Fruit fly (Drosophila melanogaster) whole organism, embryonic: ENCODE results near the gene Tango2.

Experiments
- Awh ChIP-seq: fragments of 200-800 bp; sonication (Bioruptor generic); IDR thresholded peaks from 2 replicates; pipeline ENCODE4, ENCODE4 v1.3.6; 2022; ENCODE audit warnings: missing biosample characterization, missing genetic modification characterization
- Bdp1 ChIP-seq: fragments of 200-800 bp; sonication (Bioruptor generic); optimal IDR thresholded peaks from 3 replicates; lab custom pipeline; 2016; ENCODE audit warnings: missing biosample characterization, missing genetic modification characterization
- CG10366 ChIP-seq: fragments of 200-800 bp; sonication (Bioruptor generic); IDR thresholded peaks from 2 replicates; pipeline ENCODE4 v1.3.6; 2022; ENCODE audit warnings: missing biosample characterization, missing genetic modification characterization
- CG11085 ChIP-seq: fragments of 200-800 bp; sonication (Bioruptor generic); IDR thresholded peaks from 2 replicates; pipeline ENCODE4 v1.3.6; 2022; ENCODE audit warnings: missing biosample characterization, missing genetic modification characterization
- CG11093 ChIP-seq: fragments of 200-800 bp; sonication (Bioruptor generic); IDR thresholded peaks from 3 replicates; pipeline ENCODE4 v1.3.6; 2022; ENCODE audit warnings: missing biosample characterization, missing genetic modification characterization
- CG11723 ChIP-seq: fragments of 200-800 bp; sonication (Bioruptor generic); optimal IDR thresholded peaks from 2 replicates; lab custom pipeline; 2017; ENCODE audit warnings: missing biosample characterization, mild to moderate bottlenecking, missing genetic modification characterization
- CG12155 ChIP-seq: fragments of 200-800 bp; sonication (Bioruptor generic); optimal IDR thresholded peaks from 3 replicates; lab custom pipeline; 2016; ENCODE audit warnings: missing biosample characterization, missing genetic modification characterization
- CG12659 ChIP-seq: fragments of 200-800 bp; sonication (Bioruptor generic); optimal IDR thresholded peaks from 3 replicates; lab custom pipeline; 2017; ENCODE audit warnings: mild to moderate bottlenecking, missing biosample characterization, missing genetic modification reagents, missing genetic modification characterization
- CG15601 ChIP-seq: fragments of 200-800 bp; sonication (Bioruptor generic); optimal IDR thresholded peaks from 3 replicates; lab custom pipeline; 2019; ENCODE audit warnings: missing biosample characterization, mild to moderate bottlenecking, missing genetic modification characterization, moderate library complexity
- CG2678 ChIP-seq: fragments of 200-800 bp; sonication (Bioruptor generic); optimal IDR thresholded peaks from 3 replicates; lab custom pipeline; 2019; ENCODE audit warnings: missing biosample characterization, mild to moderate bottlenecking, missing genetic modification characterization, moderate library complexity
- CG34224 ChIP-seq: fragments of 200-800 bp; sonication (Bioruptor generic); IDR thresholded peaks from 3 replicates; pipeline ENCODE4 v1.3.6; 2022; ENCODE audit warnings: missing biosample characterization, missing genetic modification characterization; ENCODE audit not compliant: partially characterized antibody
- CG34422 ChIP-seq: fragments of 200-800 bp; sonication (Bioruptor generic); IDR thresholded peaks from 3 replicates; pipeline ENCODE4 v1.3.6; 2022; ENCODE audit warnings: missing biosample characterization, missing genetic modification characterization
- CG4707 ChIP-seq: fragments of 200-800 bp; sonication (Bioruptor generic); optimal IDR thresholded peaks from 2 replicates; lab custom pipeline; 2018; ENCODE audit warnings: missing biosample characterization, mild to moderate bottlenecking, missing genetic modification characterization, moderate library complexity
- CG4854 ChIP-seq: fragments of 200-800 bp; sonication (Bioruptor generic); optimal IDR thresholded peaks from 2 replicates; lab custom pipeline; 2016; ENCODE audit warnings: missing biosample characterization, missing genetic modification characterization, inconsistent platforms
- CG7839 ChIP-seq: fragments of 200-800 bp; sonication (Bioruptor generic); optimal IDR thresholded peaks from 3 replicates; lab custom pipeline; 2018; ENCODE audit warnings: missing biosample characterization, mild to moderate bottlenecking, missing genetic modification characterization, moderate library complexity
- CG7963 ChIP-seq: fragments of 200-800 bp; sonication (Bioruptor generic); IDR thresholded peaks from 3 replicates; pipeline ENCODE4 v1.3.6; 2022; ENCODE audit warnings: missing biosample characterization, missing genetic modification characterization; ENCODE audit not compliant: partially characterized antibody
- CG8281 ChIP-seq: fragments of 200-800 bp; sonication (Bioruptor generic); optimal IDR thresholded peaks from 2 replicates; lab custom pipeline; 2018; ENCODE audit warnings: missing biosample characterization, mild to moderate bottlenecking, missing genetic modification characterization, moderate library complexity
- CG8290 ChIP-seq, 3 experiments: fragments of 200-800 bp; sonication (Bioruptor generic); optimal IDR thresholded peaks; 2 replicates each; lab custom pipeline; 2016 to 2019; ENCODE audit warnings: missing biosample characterization in 3 of 3, missing genetic modification characterization in 3 of 3, mild to moderate bottlenecking in 2 of 3, moderate library complexity in 1 of 3
- CG9215 ChIP-seq: fragments of 200-800 bp; sonication (Bioruptor generic); IDR thresholded peaks from 2 replicates; pipeline ENCODE4 v1.3.6; 2022; ENCODE audit warnings: missing biosample characterization, missing genetic modification characterization
- CG9609 ChIP-seq: fragments of 200-800 bp; sonication (Bioruptor generic); optimal IDR thresholded peaks from 3 replicates; lab custom pipeline; 2016; ENCODE audit warnings: missing biosample characterization, missing genetic modification characterization
- CG9932 ChIP-seq: fragments of 200-800 bp; sonication (Bioruptor generic); IDR thresholded peaks from 2 replicates; pipeline ENCODE4 v1.3.6; 2022; ENCODE audit warnings: missing biosample characterization, missing genetic modification characterization
- Dref ChIP-seq: fragments of 200-800 bp; sonication (Bioruptor generic); IDR thresholded peaks from 2 replicates; pipeline ENCODE4 v1.3.6; 2022; ENCODE audit warnings: missing biosample characterization, missing genetic modification characterization
- Fer2 ChIP-seq: fragments of 200-800 bp; sonication (Bioruptor generic); optimal IDR thresholded peaks from 2 replicates; lab custom pipeline; 2018; ENCODE audit warnings: missing biosample characterization, mild to moderate bottlenecking, missing genetic modification characterization, moderate library complexity
- HLH4C ChIP-seq: fragments of 200-800 bp; sonication (Bioruptor generic); IDR thresholded peaks from 3 replicates; pipeline ENCODE4 v1.3.6; 2022; ENCODE audit warnings: missing biosample characterization, missing genetic modification characterization; ENCODE audit not compliant: partially characterized antibody
- Myb ChIP-seq: fragments of 200-800 bp; sonication (Bioruptor generic); optimal IDR thresholded peaks from 2 replicates; lab custom pipeline; 2016; ENCODE audit warnings: missing biosample characterization, missing genetic modification characterization
- Optix ChIP-seq: fragments of 200-800 bp; sonication (Bioruptor generic); IDR thresholded peaks from 3 replicates; pipeline ENCODE4 v1.3.6; 2022; ENCODE audit warnings: missing biosample characterization, missing genetic modification characterization
- Rx ChIP-seq: fragments of 200-800 bp; sonication (Bioruptor generic); IDR thresholded peaks from 2 replicates; pipeline ENCODE4 v1.3.6; 2022; ENCODE audit warnings: missing biosample characterization, missing genetic modification characterization
- Six4 ChIP-seq: fragments of 200-800 bp; sonication (Bioruptor generic); optimal IDR thresholded peaks from 2 replicates; lab custom pipeline; 2016; ENCODE audit warnings: missing biosample characterization, missing genetic modification characterization
- Sox100B ChIP-seq: fragments of 200-800 bp; sonication (Bioruptor generic); optimal IDR thresholded peaks from 3 replicates; lab custom pipeline; 2018; ENCODE audit warnings: missing biosample characterization, mild to moderate bottlenecking, missing genetic modification characterization
- Xbp1 ChIP-seq: fragments of 200-800 bp; sonication (Bioruptor generic); optimal IDR thresholded peaks from 3 replicates; lab custom pipeline; 2016; ENCODE audit warnings: missing biosample characterization, mild to moderate bottlenecking, missing genetic modification characterization
- aop ChIP-seq: fragments of 200-800 bp; sonication (Bioruptor generic); IDR thresholded peaks from 2 replicates; pipeline ENCODE4 v1.3.6; 2022; ENCODE audit warnings: missing biosample characterization, missing genetic modification characterization
- br ChIP-seq: fragments of >200 bp; optimal IDR thresholded peaks from 2 replicates; lab custom pipeline; 2017
- cad ChIP-seq: fragments of >200 bp; optimal IDR thresholded peaks from 2 replicates; lab custom pipeline; 2017; ENCODE audit warnings: missing biosample characterization, missing genetic modification characterization
- croc ChIP-seq: fragments of 200-800 bp; sonication (Bioruptor generic); conservative IDR thresholded peaks from 3 replicates; pipeline ENCODE4 v1.3.6; 2022; ENCODE audit warnings: missing biosample characterization, missing genetic modification characterization
- dan ChIP-seq: fragments of 200-800 bp; sonication (Bioruptor generic); IDR thresholded peaks from 2 replicates; pipeline ENCODE4 v1.3.6; 2022; ENCODE audit warnings: missing biosample characterization, missing genetic modification characterization
- dm ChIP-seq: fragments of 200-800 bp; sonication (Bioruptor generic); optimal IDR thresholded peaks from 3 replicates; lab custom pipeline; 2016; ENCODE audit warnings: missing biosample characterization, missing genetic modification characterization
- dpn ChIP-seq, 2 experiments: fragments of 200-800 bp; sonication (Bioruptor generic); optimal IDR thresholded peaks; 3 replicates each; lab custom pipeline; 2016; ENCODE audit warnings: missing biosample characterization in 2 of 2, missing genetic modification characterization in 2 of 2
- ham ChIP-seq: fragments of 200-800 bp; sonication (Bioruptor generic); IDR thresholded peaks from 2 replicates; pipeline ENCODE4 v1.3.6; 2022; ENCODE audit warnings: missing biosample characterization, missing genetic modification characterization
- jing ChIP-seq: fragments of 200-800 bp; sonication (Bioruptor generic); optimal IDR thresholded peaks from 2 replicates; lab custom pipeline; 2018; ENCODE audit warnings: missing biosample characterization, mild to moderate bottlenecking, missing genetic modification characterization
- lola ChIP-seq, 3 experiments: fragments of >200 bp in 2 of 3; fragments of 200-800 bp in 1 of 3; sonication (Bioruptor generic) in 1 of 3; optimal IDR thresholded peaks; 2 replicates each; lab custom pipeline; 2017 to 2019; ENCODE audit warnings: missing biosample characterization in 3 of 3, missing genetic modification characterization in 3 of 3, mild to moderate bottlenecking in 1 of 3, moderate library complexity in 1 of 3
- luna ChIP-seq: fragments of 200-800 bp; sonication (Bioruptor generic); optimal IDR thresholded peaks from 2 replicates; lab custom pipeline; 2016; ENCODE audit warnings: missing biosample characterization, missing genetic modification characterization
- otp ChIP-seq: fragments of 200-800 bp; sonication (Bioruptor generic); IDR thresholded peaks from 3 replicates; pipeline ENCODE4, ENCODE4 v1.3.6; 2022; ENCODE audit warnings: missing biosample characterization, missing genetic modification characterization
- pfk ChIP-seq: fragments of 200-800 bp; sonication (Bioruptor generic); optimal IDR thresholded peaks from 2 replicates; lab custom pipeline; 2018; ENCODE audit warnings: missing biosample characterization, mild to moderate bottlenecking, missing genetic modification characterization, moderate library complexity
- phol ChIP-seq: fragments of 200-800 bp; sonication (Bioruptor generic); optimal IDR thresholded peaks from 3 replicates; lab custom pipeline; 2018; ENCODE audit warnings: missing biosample characterization, mild to moderate bottlenecking, missing genetic modification characterization, moderate library complexity
- pnt ChIP-seq: fragments of 200-800 bp; sonication (Bioruptor generic); optimal IDR thresholded peaks from 3 replicates; lab custom pipeline; 2016; ENCODE audit warnings: missing biosample characterization, missing genetic modification characterization
- sisA ChIP-seq: fragments of 200-800 bp; sonication (Bioruptor generic); IDR thresholded peaks from 2 replicates; pipeline ENCODE4 v1.3.6; 2022; ENCODE audit warnings: missing biosample characterization, missing genetic modification characterization
- sob ChIP-seq: fragments of 200-800 bp; sonication (Bioruptor generic); IDR thresholded peaks from 2 replicates; pipeline ENCODE4 v1.3.6; 2022; ENCODE audit warnings: missing biosample characterization, missing genetic modification characterization
- tin ChIP-seq: fragments of 200-800 bp; sonication (Bioruptor generic); optimal IDR thresholded peaks from 3 replicates; lab custom pipeline; 2016; ENCODE audit warnings: missing biosample characterization, missing genetic modification characterization
- usp ChIP-seq: fragments of >200 bp; optimal IDR thresholded peaks from 2 replicates; lab custom pipeline; 2017; ENCODE audit warnings: missing biosample characterization, missing genetic modification characterization
- wdn ChIP-seq: fragments of 200-800 bp; sonication (Bioruptor generic); IDR thresholded peaks from 2 replicates; pipeline ENCODE4 v1.3.6; 2022; ENCODE audit warnings: missing biosample characterization, missing genetic modification characterization
- yki ChIP-seq: fragments of >200 bp; optimal IDR thresholded peaks from 3 replicates; lab custom pipeline; 2018
- zen2 ChIP-seq: fragments of 200-800 bp; sonication (Bioruptor generic); IDR thresholded peaks from 3 replicates; pipeline ENCODE4 v1.3.6; 2022; ENCODE audit warnings: missing biosample characterization, missing genetic modification characterization; ENCODE audit not compliant: partially characterized antibody

The Tango2 gene

dm6 chrX:13568127-13568526, 48.7 kb upstream of the Tango2 start (continued):
- no peak for TF ChIP-seq yki (lab: Kevin White, UChicago)
- TF ChIP-seq tin: no peak
- TF ChIP-seq Xbp1 (GFP tag; lab: Kevin White, UChicago): peak; percentile 0
- no peak for TF ChIP-seq aop
- no peak for TF ChIP-seq luna (GFP tag; lab: Kevin White, UChicago)
- no peak for TF ChIP-seq pnt (GFP tag; lab: Kevin White, UChicago)
- TF ChIP-seq Six4 (GFP tag; lab: Kevin White, UChicago): no peak
- no peak; the same call in 1 of the 2 replicates for TF ChIP-seq Rx (GFP tag; lab: Robert Waterston, UW)
- TF ChIP-seq CG15601 (tag; lab: Kevin White, UChicago): no peak
- no peak for TF ChIP-seq Bdp1 (GFP tag; lab: Kevin White, UChicago)
- TF ChIP-seq CG4707 (GFP tag; lab: Kevin White, UChicago): no peak
- no peak for TF ChIP-seq br (lab: Kevin White, UChicago)
- 0 out of 3 replicates have a peak, but pooled peaks have one; percentile 17 for TF ChIP-seq otp (GFP tag; lab: Robert Waterston, UW)
- no peak for TF ChIP-seq usp (GFP tag; lab: Kevin White, UChicago)
- TF ChIP-seq Dref (GFP tag; lab: Robert Waterston, UW): no peak
- peak; percentile 43 for TF ChIP-seq CG2678
- TF ChIP-seq zen2 (GFP tag; lab: Robert Waterston, UW): no peak
- peak; percentile 21; the same call in 1 of the 2 replicates for TF ChIP-seq CG10366 (GFP tag; lab: Robert Waterston, UW)
- TF ChIP-seq CG8281: no peak
- TF ChIP-seq Myb (GFP tag; lab: Kevin White, UChicago): no peak
- TF ChIP-seq dan (GFP tag; lab: Robert Waterston, UW): no peak
- no peak for TF ChIP-seq Awh
- peak; percentile 43 for TF ChIP-seq CG7839 (tag; lab: Kevin White, UChicago)
- TF ChIP-seq croc (GFP tag; lab: Robert Waterston, UW): no peak
- no peak for TF ChIP-seq Fer2 (tag; lab: Kevin White, UChicago)
- peak in 1 of 2 experiments; percentile 3 for TF ChIP-seq dpn (GFP tag; optimal IDR thresholded peaks at IDR 0.05; lab: Kevin White, UChicago)
- no peak for TF ChIP-seq CG12155
- TF ChIP-seq Sox100B (GFP tag; lab: Kevin White, UChicago): no peak
- no peak for TF ChIP-seq dm (GFP tag; lab: Kevin White, UChicago)
- TF ChIP-seq lola (GFP tag; optimal IDR thresholded peaks at IDR 0.05; lab: Kevin White, UChicago): no peak
- TF ChIP-seq CG34422 (GFP tag; lab: Robert Waterston, UW): no peak
- 0 out of 2 replicates have a peak, but pooled peaks have one; percentile 48 for TF ChIP-seq sob
- no peak for TF ChIP-seq CG8290 (GFP tag; optimal IDR thresholded peaks at IDR 0.05; lab: Kevin White, UChicago)
- TF ChIP-seq CG8290 (tag; optimal IDR thresholded peaks at IDR 0.05; lab: Kevin White, UChicago): no peak
- no peak for TF ChIP-seq CG9932 (GFP tag; lab: Robert Waterston, UW)
- no peak for TF ChIP-seq CG11093 (GFP tag; lab: Robert Waterston, UW)
- TF ChIP-seq ham (GFP tag; lab: Robert Waterston, UW): no peak
- TF ChIP-seq HLH4C (GFP tag; lab: Robert Waterston, UW): no peak
- no peak for TF ChIP-seq cad (GFP tag; lab: Kevin White, UChicago)
- no peak for TF ChIP-seq Optix (GFP tag; lab: Robert Waterston, UW)
- no peak for TF ChIP-seq CG11085 (GFP tag; lab: Robert Waterston, UW)
- no peak for TF ChIP-seq pfk
- no peak for TF ChIP-seq CG7963 (GFP tag; lab: Robert Waterston, UW)
- TF ChIP-seq CG9609: no peak
- no peak for TF ChIP-seq CG34224 (GFP tag; lab: Robert Waterston, UW)
- TF ChIP-seq jing (GFP tag; lab: Kevin White, UChicago): no peak
- no peak for TF ChIP-seq CG12659 (GFP tag; lab: Kevin White, UChicago)
- TF ChIP-seq wdn (GFP tag; lab: Robert Waterston, UW): no peak
- TF ChIP-seq phol: peak; percentile 14
- peak; percentile 46 for TF ChIP-seq sisA (GFP tag; lab: Robert Waterston, UW)
- TF ChIP-seq CG11723: no peak
- no peak for TF ChIP-seq CG9215
- TF ChIP-seq CG4854 (GFP tag; lab: Kevin White, UChicago): no peak
